Worm (Caenorhabditis elegans): ENCODE data around the gene F09C6.10.

DNA sequence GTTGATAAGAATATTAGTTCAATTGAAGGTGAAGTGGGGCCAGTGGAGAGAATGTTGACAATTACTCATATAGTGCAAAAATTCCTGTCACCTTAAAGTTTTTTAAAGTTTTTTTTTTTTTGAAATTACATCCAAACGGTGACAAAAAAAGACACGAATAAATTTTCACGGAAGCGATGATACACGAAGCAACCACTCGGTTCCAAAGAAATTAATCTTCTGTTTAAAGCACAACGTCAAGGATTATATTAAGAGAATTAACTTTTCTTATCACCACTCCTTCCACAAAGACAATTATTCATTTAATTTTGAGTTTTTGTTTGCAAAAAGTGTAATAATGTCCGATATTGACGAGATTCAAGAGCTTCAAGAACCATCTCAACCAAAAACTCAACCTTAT is 50.6 kb downstream of the F09C6.10 start, which contains the start of gene clec-28:
- TF ChIP-seq him-1 (tag; optimal IDR thresholded peaks at IDR 0.05) (no peak), W03F9.2 (tag; optimal IDR thresholded peaks at IDR 0.05) (no peak)
